Worm (Caenorhabditis elegans) whole organism, L4 larva: ENCODE data around the gene zipt-2.2.

ENCODE experiments used
- Y75B8A.6 ChIP-seq: fragments of 200-800 bp; sonication (Bioruptor generic); IDR thresholded peaks from 2 replicates; pipeline ENCODE4 v1.3.6; 2022; ENCODE audit warnings: missing genetic modification reagents, missing genetic modification characterization, missing compliant biosample characterization
- daf-16 ChIP-seq, 3 experiments: sonication (generic microtip); optimal IDR thresholded peaks; 2 replicates each; lab custom pipeline; 2016 to 2017; ENCODE audit warnings: missing genetic modification characterization in 3 of 3, missing genetic modification reagents in 3 of 3, mild to moderate bottlenecking in 2 of 3, missing compliant biosample characterization in 2 of 3, missing biosample characterization in 1 of 3, moderate library complexity in 1 of 3
- dpl-1 ChIP-seq: fragments of 150-350 bp; optimal IDR thresholded peaks from 2 replicates; lab custom pipeline; 2014; ENCODE audit warnings: missing biosample characterization, missing genetic modification reagents, missing genetic modification characterization
- lin-15B ChIP-seq: fragments of 150-350 bp; sonication (generic microtip); optimal IDR thresholded peaks from 3 replicates; lab custom pipeline; 2014; ENCODE audit warnings: missing biosample characterization, missing genetic modification characterization
- madf-9 ChIP-seq: fragments of 200-800 bp; sonication (Bioruptor generic); conservative IDR thresholded peaks from 2 replicates; pipeline ENCODE4 v1.3.6; 2022; ENCODE audit warnings: missing genetic modification reagents, missing genetic modification characterization, missing compliant biosample characterization
- mep-1 ChIP-seq: fragments of 150-350 bp; sonication (generic microtip); optimal IDR thresholded peaks from 3 replicates; lab custom pipeline; 2014; ENCODE audit warnings: missing biosample characterization, missing genetic modification characterization
- nhr-11 ChIP-seq: fragments of 150-350 bp; optimal IDR thresholded peaks from 2 replicates; lab custom pipeline; 2014; ENCODE audit warnings: missing biosample characterization, missing genetic modification characterization
- nhr-237 ChIP-seq: sonication (generic microtip); optimal IDR thresholded peaks from 2 replicates; lab custom pipeline; 2017; ENCODE audit warnings: missing biosample characterization, missing genetic modification characterization
- nhr-28 ChIP-seq: fragments of 150-350 bp; optimal IDR thresholded peaks from 2 replicates; lab custom pipeline; 2014; ENCODE audit warnings: missing biosample characterization, missing genetic modification characterization
- pqm-1 ChIP-seq: sonication (generic microtip); optimal IDR thresholded peaks from 2 replicates; lab custom pipeline; 2017; ENCODE audit warnings: missing biosample characterization, missing genetic modification characterization
- snpc-4 ChIP-seq: fragments of 150-350 bp; optimal IDR thresholded peaks from 2 replicates; lab custom pipeline; 2014; ENCODE audit warnings: missing biosample characterization, missing genetic modification characterization
- unc-62 ChIP-seq, 3 experiments: fragments of 150-350 bp in 1 of 3; sonication (generic microtip); optimal IDR thresholded peaks in 2 of 3; peaks in 1 of 3; 1 replicate in 1 of 3; 2 replicates in 2 of 3; lab custom pipeline; 2014 to 2017; ENCODE audit warnings: missing biosample characterization in 3 of 3, missing genetic modification characterization in 3 of 3, missing genetic modification reagents in 3 of 3, missing genotype in 1 of 3

DNA sequence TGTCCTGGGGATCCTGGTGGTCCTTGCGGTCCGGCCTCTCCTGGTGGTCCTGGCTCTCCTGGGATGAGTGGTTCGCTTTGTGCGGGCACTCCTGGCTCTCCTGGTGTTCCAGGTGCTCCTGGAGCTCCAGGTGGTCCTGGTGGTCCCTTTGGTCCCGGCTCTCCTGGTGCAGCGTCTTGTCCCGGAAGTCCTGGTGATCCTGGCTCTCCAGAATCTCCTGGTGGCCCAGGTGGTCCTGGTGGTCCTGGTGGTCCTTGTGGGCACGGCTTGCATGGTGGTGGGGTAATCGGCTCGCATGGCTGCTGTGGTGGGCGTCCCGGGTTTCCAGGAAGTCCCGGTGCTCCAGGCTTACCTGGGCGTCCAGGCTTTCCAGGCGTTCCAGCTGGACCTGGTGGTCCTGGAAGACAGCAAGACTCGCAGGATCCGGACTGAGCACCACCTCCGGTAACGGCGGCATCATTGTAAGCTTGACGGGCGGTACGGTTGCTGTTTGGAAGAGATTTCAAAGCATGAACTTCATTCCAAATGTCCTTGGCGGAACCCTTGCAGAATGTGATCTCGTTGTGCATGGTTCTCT, 8.8 kb upstream of the zipt-2.2 start:
- TF ChIP-seq snpc-4 (tag; lab: Kevin White, UChicago): no peak
- TF ChIP-seq madf-9 (GFP tag; lab: Robert Waterston, UW): no peak
- TF ChIP-seq mep-1 (tag; lab: Kevin White, UChicago): no peak
- TF ChIP-seq nhr-28 (tag; lab: Kevin White, UChicago): no peak
- TF ChIP-seq unc-62 (GFP tag; optimal IDR thresholded peaks at IDR 0.05 in 1 of 2; lab: Kevin White, UChicago): no peak
- TF ChIP-seq unc-62 (tag; optimal IDR thresholded peaks at IDR 0.05; lab: Kevin White, UChicago): no peak
- no peak for TF ChIP-seq dpl-1 (GFP tag; lab: Kevin White, UChicago)
- TF ChIP-seq nhr-11 (tag; lab: Kevin White, UChicago): no peak
- no peak for TF ChIP-seq daf-16 (GFP tag; optimal IDR thresholded peaks at IDR 0.05; lab: Kevin White, UChicago)
- no peak for TF ChIP-seq daf-16 (tag; optimal IDR thresholded peaks at IDR 0.05; lab: Kevin White, UChicago)
- no peak for TF ChIP-seq nhr-237 (tag; lab: Kevin White, UChicago)
- no peak for TF ChIP-seq lin-15B (tag; lab: Kevin White, UChicago)
- TF ChIP-seq pqm-1: no peak
- no peak for TF ChIP-seq Y75B8A.6 (GFP tag; lab: Robert Waterston, UW)
